Worm (Caenorhabditis elegans): ENCODE results near the gene srj-10.

- no peak for TF ChIP-seq him-1 (tag; optimal IDR thresholded peaks at IDR 0.05)
- TF ChIP-seq W03F9.2 (tag; optimal IDR thresholded peaks at IDR 0.05), result no peak
- no peak for TF ChIP-seq dao-5 (tag; optimal IDR thresholded peaks at IDR 0.05)
Measured at ce11 chrV:16062788-16063187, 11.0 kb downstream of the srj-10 start, which contains the start of gene F14H3.14.

All from whole organism, L4/young adult.